Fruit fly (Drosophila melanogaster): ENCODE measurements around the gene Tm2.

Tm2 gene

DNA sequence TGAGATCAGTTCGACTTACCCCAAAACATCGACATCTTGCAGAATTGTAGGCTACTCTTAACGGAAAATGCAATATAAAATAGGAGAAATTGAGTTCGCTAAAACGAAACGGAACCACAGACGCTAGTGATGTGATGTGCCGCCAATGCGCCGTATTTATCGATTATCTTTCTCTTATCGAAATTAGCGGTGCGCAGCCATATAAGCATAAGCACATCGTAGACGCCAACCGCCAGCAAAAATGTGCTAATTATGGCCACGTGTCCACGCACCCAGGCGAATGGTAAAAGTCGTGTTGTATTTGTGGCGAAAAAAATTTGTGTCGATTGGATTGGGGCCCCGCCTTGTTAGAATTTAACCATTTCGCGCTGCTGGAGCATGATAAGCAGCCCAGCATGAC lies 23.0 kb downstream of the Tm2 start, which contains the start of the genes Fkbp39 and Cyfip:
TSS of gene Fkbp39 (minus strand) at position 140 of the 400 bp plus-strand sequence.
TSS of gene Cyfip (plus strand) at position 273 of the 400 bp plus-strand sequence.
- TF ChIP-seq pan (optimal IDR thresholded peaks at IDR 0.05) (no peak), EcR (GFP tag; optimal IDR thresholded peaks at IDR 0.05) (no peak), Dll (optimal IDR thresholded peaks at IDR 0.05) (no peak), psq (optimal IDR thresholded peaks at IDR 0.05) (no peak), usp (GFP tag; optimal IDR thresholded peaks at IDR 0.05) (no peak), CG8478 (optimal IDR thresholded peaks at IDR 0.05) (no peak)

- TF ChIP-seq pan (optimal IDR thresholded peaks at IDR 0.05) = no peak
- TF ChIP-seq psq (optimal IDR thresholded peaks at IDR 0.05) = no peak
- TF ChIP-seq Dll (optimal IDR thresholded peaks at IDR 0.05) = no peak
- no peak for TF ChIP-seq CG8478 (optimal IDR thresholded peaks at IDR 0.05)
- TF ChIP-seq usp (GFP tag; optimal IDR thresholded peaks at IDR 0.05) = no peak
- TF ChIP-seq EcR (GFP tag; optimal IDR thresholded peaks at IDR 0.05) = no peak
Observed at dm6 chr3R:15339111-15339510, 29.1 kb downstream of the Tm2 start.

dm6 chr3R:15340052-15340732 lies 30.2 kb downstream of the Tm2 start, which contains the start of gene SerRS-m:
SerRS-m (plus strand) TSS chr3R:15340667.
- TF ChIP-seq Dll (optimal IDR thresholded peaks at IDR 0.05) (no peak), pan (optimal IDR thresholded peaks at IDR 0.05) (no peak), usp (GFP tag; optimal IDR thresholded peaks at IDR 0.05) (no peak), EcR (GFP tag; optimal IDR thresholded peaks at IDR 0.05) (no peak), CG8478 (optimal IDR thresholded peaks at IDR 0.05) (no peak), psq (optimal IDR thresholded peaks at IDR 0.05) (no peak)

- TF ChIP-seq pan (optimal IDR thresholded peaks at IDR 0.05) (no peak), usp (GFP tag; optimal IDR thresholded peaks at IDR 0.05) (no peak), psq (optimal IDR thresholded peaks at IDR 0.05) (no peak), EcR (GFP tag; optimal IDR thresholded peaks at IDR 0.05) (no peak), Dll (optimal IDR thresholded peaks at IDR 0.05) (no peak), CG8478 (optimal IDR thresholded peaks at IDR 0.05) (no peak)
Observed at dm6 chr3R:15342432-15342925, 32.5 kb downstream of the Tm2 start.

- peak; percentile 96 for TF ChIP-seq pan (optimal IDR thresholded peaks at IDR 0.05)
- TF ChIP-seq Dll (optimal IDR thresholded peaks at IDR 0.05) = no peak
Observed at dm6 chr3R:15342926-15343685, 33.1 kb downstream of the Tm2 start, which contains the start of gene Nagk. Nagk (minus strand) TSS chr3R:15343256.

DNA sequence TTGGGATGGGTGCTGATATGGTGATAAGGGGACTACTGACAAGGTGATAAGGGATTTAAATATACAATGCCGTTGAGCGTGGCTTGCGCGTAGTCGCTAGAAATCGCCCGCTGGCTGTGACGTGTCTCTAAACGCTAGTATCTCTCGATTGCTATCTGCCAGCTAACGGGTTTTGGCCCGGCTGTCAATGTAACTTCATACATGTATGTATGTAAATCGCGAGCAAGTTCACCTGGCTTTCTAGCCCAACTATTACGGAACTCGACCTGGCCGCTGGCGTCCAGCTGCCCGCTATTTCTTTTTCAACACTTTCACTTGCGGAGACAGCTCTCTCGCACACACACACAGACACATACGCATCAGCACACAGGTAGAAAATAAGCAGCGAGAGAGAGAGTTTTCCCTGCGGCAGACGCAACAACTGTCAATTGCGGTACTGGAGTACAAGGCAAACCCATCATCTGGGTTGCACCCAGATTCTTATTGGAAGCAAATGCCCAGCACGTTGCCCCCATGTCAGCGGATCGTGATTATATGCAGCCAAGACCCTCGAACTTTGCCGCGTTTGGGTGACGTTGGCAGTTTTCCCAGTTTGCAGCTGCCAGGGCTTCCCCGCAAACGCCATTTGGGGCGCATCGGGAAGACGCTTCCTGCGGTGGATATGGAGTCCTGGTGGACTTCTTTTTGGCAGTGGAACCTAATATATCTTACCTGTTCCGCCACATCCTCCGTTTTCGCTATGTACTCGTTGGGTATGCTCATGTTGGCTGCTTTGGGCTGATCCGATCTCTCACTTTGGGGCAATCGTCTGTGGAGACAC lies 35.4 kb downstream of the Tm2 start:
- no peak for TF ChIP-seq psq (optimal IDR thresholded peaks at IDR 0.05)
- TF ChIP-seq usp (GFP tag; optimal IDR thresholded peaks at IDR 0.05) = no peak
- TF ChIP-seq Dll (optimal IDR thresholded peaks at IDR 0.05) = no peak
- no peak for TF ChIP-seq CG8478 (optimal IDR thresholded peaks at IDR 0.05)
- no peak for TF ChIP-seq pan (optimal IDR thresholded peaks at IDR 0.05)
- TF ChIP-seq EcR (GFP tag; optimal IDR thresholded peaks at IDR 0.05) = no peak

DNA sequence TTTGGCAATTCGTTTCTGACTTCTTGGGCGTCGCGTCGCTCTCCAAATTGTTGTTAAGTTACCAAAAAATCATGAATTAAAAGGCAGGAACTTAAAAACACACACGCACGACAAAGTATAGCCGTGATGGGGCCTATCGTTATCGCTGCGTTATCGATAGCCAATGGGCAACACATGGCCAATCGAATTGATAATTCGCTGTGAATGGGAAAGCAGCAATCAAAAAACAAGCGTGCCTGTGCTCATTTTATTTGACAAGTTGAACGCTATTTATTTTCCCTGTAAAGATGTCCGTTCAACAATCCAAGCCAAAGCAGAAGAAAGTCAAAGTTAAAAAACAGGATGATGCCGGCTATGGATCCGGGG lies 36.0 kb downstream of the Tm2 start, which contains the start of the genes Surf4 and CG31301:
TSS of gene Surf4 (minus strand) at position 159 of the 366 bp plus-strand sequence.
TSS of gene CG31301 (plus strand) at position 188 of the 366 bp plus-strand sequence.
- TF ChIP-seq Dll (optimal IDR thresholded peaks at IDR 0.05) = no peak
- no peak for TF ChIP-seq CG8478 (optimal IDR thresholded peaks at IDR 0.05)
- no peak for TF ChIP-seq pan (optimal IDR thresholded peaks at IDR 0.05)
- no peak for TF ChIP-seq usp (GFP tag; optimal IDR thresholded peaks at IDR 0.05)
- TF ChIP-seq EcR (GFP tag; optimal IDR thresholded peaks at IDR 0.05) = no peak
- TF ChIP-seq psq (optimal IDR thresholded peaks at IDR 0.05) = no peak

dm6 chr3R:15347822-15348221 lies 37.8 kb downstream of the Tm2 start, which contains the start of the genes CG42726 and CG42727:
CG42726 (plus strand) TSS chr3R:15348048.
CG42727 (plus strand) TSS chr3R:15348048.
- TF ChIP-seq usp (GFP tag; optimal IDR thresholded peaks at IDR 0.05) (no peak), CG8478 (optimal IDR thresholded peaks at IDR 0.05) (no peak), pan (optimal IDR thresholded peaks at IDR 0.05) (no peak)

dm6 chr3R:15350993-15351426 lies 41.0 kb downstream of the Tm2 start, which contains the start of the genes Trs33 and Tmtc4:
Trs33 (minus strand) TSS chr3R:15350995.
Tmtc4 (plus strand) TSS chr3R:15351225.
- TF ChIP-seq pan (optimal IDR thresholded peaks at IDR 0.05) (no peak), Dll (optimal IDR thresholded peaks at IDR 0.05) (no peak)

DNA sequence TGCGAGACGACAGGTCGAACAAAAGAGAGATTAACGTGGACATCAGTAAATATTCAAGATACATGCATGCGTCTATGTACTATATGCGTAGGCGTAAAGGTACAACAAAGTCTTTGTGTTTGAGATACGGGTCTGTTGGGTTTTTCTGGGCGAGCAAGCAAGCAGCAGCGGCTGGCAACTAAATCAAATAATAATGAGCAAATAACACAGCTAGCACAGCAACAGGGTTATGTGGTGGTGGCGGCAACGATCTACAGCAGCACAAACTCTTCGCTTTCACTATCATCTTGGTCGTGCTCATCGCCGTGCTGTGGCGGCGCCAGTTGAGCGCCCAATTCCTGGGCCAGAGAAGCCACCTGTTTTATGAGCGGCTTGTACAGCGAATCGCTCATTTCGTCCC lies 44.0 kb downstream of the Tm2 start:
- TF ChIP-seq psq (optimal IDR thresholded peaks at IDR 0.05) = no peak
- no peak for TF ChIP-seq CG8478 (optimal IDR thresholded peaks at IDR 0.05)
- TF ChIP-seq EcR (GFP tag; optimal IDR thresholded peaks at IDR 0.05) = no peak
- no peak for TF ChIP-seq Dll (optimal IDR thresholded peaks at IDR 0.05)
- TF ChIP-seq pan (optimal IDR thresholded peaks at IDR 0.05) = no peak
- no peak for TF ChIP-seq usp (GFP tag; optimal IDR thresholded peaks at IDR 0.05)

DNA sequence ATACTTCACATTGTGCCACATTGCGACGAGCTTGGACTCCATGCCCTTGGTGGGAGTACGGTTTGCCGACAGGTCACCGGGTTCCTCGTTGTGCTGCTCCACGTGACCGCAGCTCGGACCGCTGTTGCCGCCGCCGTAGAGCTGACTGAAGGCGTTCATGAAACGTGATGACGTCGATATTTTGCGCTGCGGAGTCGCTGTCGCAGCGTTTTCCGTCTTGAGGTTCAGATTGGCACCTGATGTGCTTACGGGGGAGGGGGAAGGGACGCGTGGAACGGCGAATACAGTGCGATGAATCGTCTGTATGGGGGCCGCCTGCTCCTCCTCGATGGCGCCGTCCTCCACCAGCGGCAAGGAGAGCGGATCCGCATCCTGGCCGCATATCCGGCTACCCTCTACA lies 46.2 kb downstream of the Tm2 start:
- no peak for TF ChIP-seq pan (optimal IDR thresholded peaks at IDR 0.05)
- no peak for TF ChIP-seq usp (GFP tag; optimal IDR thresholded peaks at IDR 0.05)
- no peak for TF ChIP-seq Dll (optimal IDR thresholded peaks at IDR 0.05)
- TF ChIP-seq EcR (GFP tag; optimal IDR thresholded peaks at IDR 0.05) = no peak
- no peak for TF ChIP-seq psq (optimal IDR thresholded peaks at IDR 0.05)
- no peak for TF ChIP-seq CG8478 (optimal IDR thresholded peaks at IDR 0.05)
